Worm (Caenorhabditis elegans): ENCODE data around the gene col-142.

DNA sequence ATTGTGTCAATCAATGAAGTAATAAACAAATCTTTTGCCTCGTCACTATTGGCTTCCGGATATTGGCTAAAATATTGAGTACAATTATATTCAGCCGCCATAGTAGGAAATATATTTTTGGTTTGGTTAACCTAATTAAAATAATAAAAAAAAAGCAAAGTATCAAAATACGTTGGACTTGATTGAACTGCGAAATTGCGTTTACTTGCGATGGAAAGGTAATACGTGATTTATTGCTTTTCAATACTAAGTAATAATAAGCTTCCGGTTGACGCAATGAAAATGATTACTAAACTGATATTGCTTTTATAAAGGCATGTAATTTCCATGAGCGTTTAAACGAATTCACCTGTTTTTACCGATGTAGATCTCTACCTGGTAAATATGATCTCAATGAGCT is 31.4 kb upstream of the col-142 start, which contains the start of gene dmsr-9:
- no peak for TF ChIP-seq hmg-4 (GFP tag; optimal IDR thresholded peaks at IDR 0.05)
- TF ChIP-seq ama-1 (optimal IDR thresholded peaks at IDR 0.05): no peak
- no peak for TF ChIP-seq tra-4 (tag; optimal IDR thresholded peaks at IDR 0.05)
- no peak for TF ChIP-seq aly-1 (tag; optimal IDR thresholded peaks at IDR 0.05)
- no peak for TF ChIP-seq hmbx-1 (tag; optimal IDR thresholded peaks at IDR 0.05)
- no peak for TF ChIP-seq pes-1 (GFP tag; IDR thresholded peaks at IDR 0.05)
- no peak for TF ChIP-seq B0310.2 (tag; optimal IDR thresholded peaks at IDR 0.05)
- TF ChIP-seq F13C5.2 (tag; optimal IDR thresholded peaks at IDR 0.05): no peak
- TF ChIP-seq hnd-1 (tag; optimal IDR thresholded peaks at IDR 0.05): no peak
- no peak for TF ChIP-seq flt-1 (GFP tag; IDR thresholded peaks at IDR 0.05)
- no peak for TF ChIP-seq tbx-37 (GFP tag; conservative IDR thresholded peaks at IDR 0.05)
